Worm (Caenorhabditis elegans): ENCODE measurements around the gene ubc-7.

ubc-7 gene

DNA sequence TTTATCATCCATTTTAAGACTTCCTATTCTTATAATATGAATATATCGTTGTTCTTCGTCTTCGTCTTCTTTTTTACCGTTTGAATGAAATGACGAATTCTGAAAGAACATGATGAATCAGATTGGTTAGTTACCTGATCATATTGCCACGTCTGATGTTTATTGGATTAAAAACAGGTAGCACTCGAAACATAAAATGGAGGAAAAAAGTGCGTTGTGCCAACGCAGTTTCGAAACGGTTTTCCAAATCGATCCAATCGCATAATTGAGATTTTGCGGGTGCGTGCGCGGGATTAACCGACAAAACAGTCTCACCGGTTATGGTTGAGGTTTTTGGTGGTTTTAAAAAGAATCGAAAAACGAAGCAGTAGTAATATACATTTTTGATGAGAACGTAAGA is 35.4 kb downstream of the ubc-7 start, which contains the start of gene rom-2:
Gene rom-2 (minus strand): TSS at position 101 of the 400 bp plus-strand sequence.
- TF ChIP-seq skn-1 (tag; optimal IDR thresholded peaks at IDR 0.05), result no peak
- no peak for TF ChIP-seq nhr-237 (tag; optimal IDR thresholded peaks at IDR 0.05)
- no peak for TF ChIP-seq mml-1 (tag; optimal IDR thresholded peaks at IDR 0.05)
- no peak for TF ChIP-seq nhr-12 (tag; optimal IDR thresholded peaks at IDR 0.05)
- TF ChIP-seq zag-1 (tag; optimal IDR thresholded peaks at IDR 0.05), result no peak
- TF ChIP-seq fkh-2 (tag; optimal IDR thresholded peaks at IDR 0.05), result no peak
- TF ChIP-seq nhr-25 (tag; optimal IDR thresholded peaks at IDR 0.05), result no peak
- TF ChIP-seq fos-1 (tag; optimal IDR thresholded peaks at IDR 0.05), result no peak
- no peak for TF ChIP-seq nhr-43 (tag; optimal IDR thresholded peaks at IDR 0.05; ENCODE audit: poor library complexity, severe bottlenecking)
- no peak for TF ChIP-seq sea-2 (GFP tag; optimal IDR thresholded peaks at IDR 0.05)
- TF ChIP-seq tbx-2 (tag; optimal IDR thresholded peaks at IDR 0.05), result no peak
- no peak for TF ChIP-seq fkh-10 (GFP tag; optimal IDR thresholded peaks at IDR 0.05)

ce11 chrIII:9592118-9592517 is 38.8 kb downstream of the ubc-7 start, which contains the start of gene acox-1.5:
acox-1.5 (minus strand) TSS chrIII:9592192.
- no peak for TF ChIP-seq mdl-1 (tag; optimal IDR thresholded peaks at IDR 0.05)
- no peak for TF ChIP-seq fkh-10 (GFP tag; optimal IDR thresholded peaks at IDR 0.05)
- TF ChIP-seq pqm-1 (tag; optimal IDR thresholded peaks at IDR 0.05), result peak; percentile 84
- TF ChIP-seq snpc-4 (tag; optimal IDR thresholded peaks at IDR 0.05), result no peak
- TF ChIP-seq jun-1 (tag; optimal IDR thresholded peaks at IDR 0.05), result peak; percentile 36
- TF ChIP-seq elt-2 (tag; optimal IDR thresholded peaks at IDR 0.05), result peak; percentile 80

DNA sequence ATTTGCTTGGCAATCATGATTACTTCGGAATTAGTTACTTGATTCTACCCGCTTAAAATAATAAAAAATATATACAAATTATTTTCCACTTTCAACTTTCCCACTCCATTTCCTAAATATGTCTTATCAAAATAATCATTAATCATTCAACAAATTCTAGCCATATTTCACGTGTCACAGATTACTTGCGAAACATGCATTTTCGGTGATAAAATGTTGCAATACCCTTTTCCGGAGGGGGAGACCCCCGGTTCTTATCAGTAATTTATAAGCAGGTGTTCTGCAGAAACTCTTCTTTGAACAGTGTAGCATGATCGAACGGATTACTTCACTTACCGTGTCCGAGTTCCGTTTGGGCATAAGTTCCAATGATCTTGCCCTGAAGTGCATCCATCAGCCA is 40.8 kb downstream of the ubc-7 start:
- TF ChIP-seq pqm-1 (tag; optimal IDR thresholded peaks at IDR 0.05) (peak; percentile 87), skn-1 (tag; optimal IDR thresholded peaks at IDR 0.05) (no peak), pha-4 (tag; optimal IDR thresholded peaks at IDR 0.05) (peak; percentile 22), ceh-28 (tag; optimal IDR thresholded peaks at IDR 0.05) (no peak), elt-2 (tag; optimal IDR thresholded peaks at IDR 0.05) (peak; percentile 93), jun-1 (tag; optimal IDR thresholded peaks at IDR 0.05) (peak; percentile 34)

DNA sequence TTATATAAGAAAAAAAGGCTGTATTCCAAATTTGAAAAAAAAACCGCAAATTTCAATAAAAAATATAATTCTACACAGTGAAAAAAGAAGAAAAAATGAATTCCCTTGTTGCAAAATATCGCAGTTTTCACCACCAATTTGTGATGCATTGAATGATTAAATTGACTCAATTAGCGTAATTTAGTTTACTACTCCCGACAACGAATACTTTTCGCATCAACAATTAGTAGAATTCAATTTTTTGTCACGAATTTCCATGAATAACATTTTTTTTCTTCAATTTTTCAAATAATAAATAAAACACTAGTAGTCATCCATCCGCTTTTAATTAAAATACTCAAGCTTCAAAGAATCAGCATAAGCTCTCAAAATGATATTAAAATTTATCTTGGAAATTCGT is 45.7 kb downstream of the ubc-7 start:
- TF ChIP-seq fkh-10 (GFP tag; optimal IDR thresholded peaks at IDR 0.05), result peak; percentile 67
- TF ChIP-seq ceh-9 (tag; optimal IDR thresholded peaks at IDR 0.05), result no peak

DNA sequence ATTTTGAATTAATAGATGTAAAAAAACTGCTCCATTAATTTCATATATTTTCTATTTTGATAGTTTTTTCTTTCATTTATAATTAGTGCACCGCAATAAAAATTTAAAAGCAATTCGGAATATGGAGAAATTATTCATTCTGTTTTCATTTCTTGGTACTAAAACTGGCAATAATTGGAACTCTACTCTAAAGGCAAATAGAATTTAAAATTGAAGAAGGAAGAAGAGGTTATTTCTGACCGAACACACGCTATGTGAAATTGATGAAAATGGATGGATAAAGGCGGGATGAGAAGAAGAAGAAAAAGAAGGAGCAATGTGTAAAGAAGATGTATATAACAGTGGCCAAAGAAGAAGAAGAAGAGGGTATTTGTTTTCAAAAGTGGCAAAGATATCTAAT is 47.7 kb downstream of the ubc-7 start:
- TF ChIP-seq ceh-16 (tag; optimal IDR thresholded peaks at IDR 0.05) (no peak), fkh-10 (GFP tag; optimal IDR thresholded peaks at IDR 0.05) (no peak)

DNA sequence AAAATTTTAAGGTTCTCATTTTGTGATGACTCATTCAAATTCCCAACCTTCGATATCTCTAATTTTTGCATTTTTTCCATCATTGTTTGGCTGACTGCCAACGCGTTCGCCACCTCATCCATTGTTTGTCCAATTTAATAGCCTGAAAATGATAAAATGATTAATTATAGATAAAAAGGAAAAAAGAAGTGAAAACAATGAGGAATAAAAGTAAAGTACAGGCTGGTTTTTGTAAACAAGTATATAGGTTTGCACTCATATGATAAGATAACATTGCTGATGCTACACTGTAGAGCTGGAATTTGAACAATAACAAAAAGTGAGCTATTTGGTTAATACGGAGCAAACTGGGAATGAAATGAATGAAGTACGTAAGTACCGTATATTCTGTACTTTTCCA is 48.7 kb downstream of the ubc-7 start, which contains the start of gene C48B4.3:
Gene C48B4.3 (minus strand): TSS at position 149 of the 400 bp plus-strand sequence.
- TF ChIP-seq snpc-4 (tag; optimal IDR thresholded peaks at IDR 0.05), result no peak
- no peak for TF ChIP-seq fos-1 (tag; optimal IDR thresholded peaks at IDR 0.05)
- no peak for TF ChIP-seq ztf-11 (tag; optimal IDR thresholded peaks at IDR 0.05)
- TF ChIP-seq nhr-76 (tag; optimal IDR thresholded peaks at IDR 0.05), result no peak
- TF ChIP-seq ztf-4 (tag; optimal IDR thresholded peaks at IDR 0.05), result no peak
- TF ChIP-seq unc-62 (GFP tag; optimal IDR thresholded peaks at IDR 0.05), result no peak
- TF ChIP-seq nhr-67 (tag; optimal IDR thresholded peaks at IDR 0.05), result no peak
- TF ChIP-seq egl-27 (tag; optimal IDR thresholded peaks at IDR 0.05), result no peak
- no peak for TF ChIP-seq unc-39 (tag; optimal IDR thresholded peaks at IDR 0.05)
- TF ChIP-seq tbx-2 (tag; optimal IDR thresholded peaks at IDR 0.05), result no peak
- TF ChIP-seq jun-1 (tag; optimal IDR thresholded peaks at IDR 0.05), result peak; percentile 42
- TF ChIP-seq nfya-1 (tag; optimal IDR thresholded peaks at IDR 0.05; ENCODE audit: insufficient read depth), result no peak
- peak; percentile 59 for TF ChIP-seq elt-2 (tag; optimal IDR thresholded peaks at IDR 0.05)
- no peak for TF ChIP-seq elt-1 (tag; optimal IDR thresholded peaks at IDR 0.05)
- TF ChIP-seq ceh-28 (tag; optimal IDR thresholded peaks at IDR 0.05), result no peak
- no peak for TF ChIP-seq ceh-82 (tag; optimal IDR thresholded peaks at IDR 0.05)
- TF ChIP-seq ZK546.5 (tag; optimal IDR thresholded peaks at IDR 0.05), result no peak
- no peak for TF ChIP-seq nhr-43 (tag; optimal IDR thresholded peaks at IDR 0.05; ENCODE audit: poor library complexity, severe bottlenecking)
- TF ChIP-seq ceh-9 (tag; optimal IDR thresholded peaks at IDR 0.05), result no peak
- TF ChIP-seq pha-4 (tag; optimal IDR thresholded peaks at IDR 0.05), result peak; percentile 65
- peak; percentile 92 for TF ChIP-seq pqm-1 (tag; optimal IDR thresholded peaks at IDR 0.05)
- no peak for TF ChIP-seq nhr-12 (tag; optimal IDR thresholded peaks at IDR 0.05)
- TF ChIP-seq nhr-237 (tag; optimal IDR thresholded peaks at IDR 0.05), result no peak
- TF ChIP-seq nhr-11 (tag; optimal IDR thresholded peaks at IDR 0.05), result no peak
- TF ChIP-seq lsy-12 (tag; optimal IDR thresholded peaks at IDR 0.05), result no peak
- TF ChIP-seq nhr-25 (tag; optimal IDR thresholded peaks at IDR 0.05), result no peak
- no peak for TF ChIP-seq R02D3.7 (tag; optimal IDR thresholded peaks at IDR 0.05)
